Worm (Caenorhabditis elegans) whole organism, midembryonic: ENCODE measurements around the gene abf-5.

ENCODE experiments used
- T22C8.4 ChIP-seq: fragments of 200-800 bp; sonication (Bioruptor generic); IDR thresholded peaks from 2 replicates; pipeline ENCODE4 v1.3.6; 2022; ENCODE audit warnings: missing genetic modification characterization, missing compliant biosample characterization
- cog-1 ChIP-seq: sonication (generic microtip); optimal IDR thresholded peaks from 2 replicates; lab custom pipeline; 2016; ENCODE audit warnings: missing genetic modification characterization, missing compliant biosample characterization
- klf-2 ChIP-seq: fragments of 200-800 bp; sonication (Bioruptor generic); conservative IDR thresholded peaks from 2 replicates; pipeline ENCODE4 v1.3.6; 2022; ENCODE audit warnings: missing genetic modification reagents, missing genetic modification characterization, missing compliant biosample characterization
- med-1 ChIP-seq: sonication (generic microtip); optimal IDR thresholded peaks from 2 replicates; lab custom pipeline; 2017; ENCODE audit warnings: missing genetic modification characterization, mild to moderate bottlenecking, missing compliant biosample characterization, antibody characterized with exemption, missing genetic modification reagents; ENCODE audit not compliant: insufficient read depth
- tab-1 ChIP-seq: fragments of 200-800 bp; sonication (Bioruptor generic); IDR thresholded peaks from 2 replicates; pipeline ENCODE4 v1.3.6; 2022; ENCODE audit warnings: missing genetic modification characterization, missing compliant biosample characterization
- ztf-23 ChIP-seq: fragments of 200-800 bp; sonication (Bioruptor generic); IDR thresholded peaks from 2 replicates; pipeline ENCODE4 v1.3.6; 2022; ENCODE audit warnings: missing genetic modification reagents, missing genetic modification characterization, missing compliant biosample characterization
- ztf-29 ChIP-seq: fragments of 200-800 bp; sonication (Bioruptor generic); IDR thresholded peaks from 2 replicates; pipeline ENCODE4 v1.3.6; 2022; ENCODE audit warnings: missing genetic modification reagents, missing genetic modification characterization, missing compliant biosample characterization

DNA sequence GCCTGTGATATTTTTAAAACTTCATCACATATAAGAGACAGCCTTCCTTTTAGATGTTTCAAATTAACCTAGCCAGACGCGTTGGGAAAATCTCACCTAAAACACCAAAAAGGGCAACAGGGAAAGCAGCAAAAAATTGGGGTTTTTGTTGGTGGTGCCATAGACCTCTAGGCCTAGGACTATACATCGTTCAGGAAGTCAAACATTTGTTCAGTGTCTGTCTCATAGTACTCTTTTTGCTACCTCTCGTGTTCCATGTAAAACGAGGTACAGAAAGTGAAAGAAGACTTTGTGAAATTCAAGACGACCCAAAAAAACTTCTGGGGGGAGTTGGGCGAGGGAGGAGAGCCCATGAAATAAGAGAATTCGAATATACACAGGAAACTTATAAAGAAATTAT, 36.4 kb downstream of the abf-5 start:
- TF ChIP-seq ztf-29 (GFP tag; lab: Robert Waterston, UW) (no peak), ztf-23 (no peak), med-1 (no peak), T22C8.4 (GFP tag; lab: Robert Waterston, UW) (no peak), cog-1 (no peak), tab-1 (GFP tag; lab: Robert Waterston, UW) (no peak), klf-2 (no peak)
